Fruit fly (Drosophila melanogaster) whole organism, embryonic: ENCODE measurements around the gene CG11597.

Experiments used
- Antp ChIP-seq: fragments of 200-800 bp; sonication (Bioruptor generic); optimal IDR thresholded peaks from 3 replicates; lab custom pipeline; 2016; ENCODE audit warnings: missing biosample characterization, missing genetic modification characterization
- B-H1 ChIP-seq: fragments of 200-800 bp; sonication (Bioruptor generic); IDR thresholded peaks from 3 replicates; pipeline ENCODE4 v1.3.6; 2022; ENCODE audit warnings: missing biosample characterization, missing genetic modification characterization
- Bteb2 ChIP-seq: fragments of 200-800 bp; sonication (Bioruptor generic); optimal IDR thresholded peaks from 2 replicates; lab custom pipeline; 2016; ENCODE audit warnings: missing biosample characterization, missing genetic modification characterization
- CG1024 ChIP-seq: fragments of 200-800 bp; sonication (Bioruptor generic); IDR thresholded peaks from 2 replicates; pipeline ENCODE4 v1.3.6; 2022; ENCODE audit warnings: missing biosample characterization, missing genetic modification characterization
- CG10321 ChIP-seq: fragments of 200-800 bp; sonication (Bioruptor generic); IDR thresholded peaks from 2 replicates; pipeline ENCODE4 v1.3.6; 2022; ENCODE audit warnings: missing biosample characterization, missing genetic modification characterization
- CG11398 ChIP-seq: fragments of 200-800 bp; sonication (Bioruptor generic); optimal IDR thresholded peaks from 2 replicates; lab custom pipeline; 2016; ENCODE audit warnings: missing biosample characterization, missing genetic modification characterization
- CG11695 ChIP-seq: fragments of 200-800 bp; sonication (Bioruptor generic); IDR thresholded peaks from 3 replicates; pipeline ENCODE4 v1.3.6; 2022; ENCODE audit warnings: missing biosample characterization, missing genetic modification characterization
- CG15073 ChIP-seq: fragments of 200-800 bp; sonication (Bioruptor generic); optimal IDR thresholded peaks from 2 replicates; lab custom pipeline; 2016; ENCODE audit warnings: missing biosample characterization, missing genetic modification characterization
- CG15479 ChIP-seq: fragments of 200-800 bp; sonication (Bioruptor generic); optimal IDR thresholded peaks from 3 replicates; lab custom pipeline; 2019; ENCODE audit warnings: missing biosample characterization, mild to moderate bottlenecking, missing genetic modification characterization, moderate library complexity
- CG1792 ChIP-seq: fragments of 200-800 bp; sonication (Bioruptor generic); optimal IDR thresholded peaks from 2 replicates; lab custom pipeline; 2016; ENCODE audit warnings: missing biosample characterization, missing genetic modification characterization
- CG18476 ChIP-seq: fragments of 200-800 bp; sonication (Bioruptor generic); optimal IDR thresholded peaks from 2 replicates; lab custom pipeline; 2016; ENCODE audit warnings: missing biosample characterization, mild to moderate bottlenecking, missing genetic modification characterization
- CG18599 ChIP-seq: fragments of 200-800 bp; sonication (Bioruptor generic); optimal IDR thresholded peaks from 3 replicates; lab custom pipeline; 2017; ENCODE audit warnings: missing biosample characterization, missing genetic modification characterization, mild to moderate bottlenecking, moderate library complexity, missing genetic modification reagents
- CG2202 ChIP-seq: fragments of 200-800 bp; sonication (Bioruptor generic); optimal IDR thresholded peaks from 2 replicates; lab custom pipeline; 2018; ENCODE audit warnings: missing biosample characterization, mild to moderate bottlenecking, missing genetic modification characterization
- CG32532 ChIP-seq: fragments of 200-800 bp; sonication (Bioruptor generic); IDR thresholded peaks from 2 replicates; pipeline ENCODE4 v1.3.6; 2022; ENCODE audit warnings: missing biosample characterization, missing genetic modification characterization
- CG32767 ChIP-seq: fragments of 200-800 bp; sonication (Bioruptor generic); IDR thresholded peaks from 2 replicates; pipeline ENCODE4 v1.3.6; 2022; ENCODE audit warnings: missing biosample characterization, missing genetic modification characterization
- CG4730 ChIP-seq: fragments of 200-800 bp; sonication (Bioruptor generic); IDR thresholded peaks from 2 replicates; pipeline ENCODE4 v1.3.6; 2022; ENCODE audit warnings: missing biosample characterization, missing genetic modification characterization
- CG6683 ChIP-seq: fragments of 200-800 bp; sonication (Bioruptor generic); optimal IDR thresholded peaks from 2 replicates; lab custom pipeline; 2017; ENCODE audit warnings: missing biosample characterization, mild to moderate bottlenecking, missing genetic modification characterization, missing genetic modification reagents
- CG6765 ChIP-seq: fragments of 200-800 bp; sonication (Bioruptor generic); optimal IDR thresholded peaks from 3 replicates; lab custom pipeline; 2017; ENCODE audit warnings: missing biosample characterization, mild to moderate bottlenecking, missing genetic modification characterization
- CG7372 ChIP-seq: fragments of 200-800 bp; sonication (Bioruptor generic); IDR thresholded peaks from 2 replicates; pipeline ENCODE4 v1.3.6; 2022; ENCODE audit warnings: missing biosample characterization, missing genetic modification characterization
- CG8765 ChIP-seq: fragments of 200-800 bp; sonication (Bioruptor generic); IDR thresholded peaks from 2 replicates; pipeline ENCODE4 v1.3.6; 2022; ENCODE audit warnings: missing biosample characterization, missing genetic modification characterization
- CTCF ChIP-seq: fragments of 200-800 bp; sonication (Bioruptor generic); optimal IDR thresholded peaks from 2 replicates; lab custom pipeline; 2017; ENCODE audit warnings: missing biosample characterization, mild to moderate bottlenecking, missing genetic modification characterization, moderate library complexity
- D ChIP-seq, 2 experiments: fragments of 200-800 bp in 1 of 2; fragments of >200 bp in 1 of 2; sonication (Bioruptor generic) in 1 of 2; optimal IDR thresholded peaks; 2 replicates in 1 of 2; 3 replicates in 1 of 2; lab custom pipeline; 2017; ENCODE audit warnings: mild to moderate bottlenecking in 1 of 2, missing biosample characterization in 1 of 2, missing genetic modification characterization in 1 of 2, missing genetic modification reagents in 1 of 2
- D19A ChIP-seq: fragments of 200-800 bp; optimal IDR thresholded peaks from 3 replicates; lab custom pipeline; 2019; ENCODE audit warnings: missing biosample characterization, mild to moderate bottlenecking, missing genetic modification characterization, moderate library complexity
- Dfd ChIP-seq, 2 experiments: fragments of >200 bp; optimal IDR thresholded peaks; 2 replicates each; lab custom pipeline; 2017; ENCODE audit warnings: missing biosample characterization in 2 of 2, missing genetic modification characterization in 2 of 2
- E2f1 ChIP-seq: fragments of 200-800 bp; sonication (Bioruptor generic); IDR thresholded peaks from 2 replicates; pipeline ENCODE4 v1.3.6; 2022; ENCODE audit warnings: missing biosample characterization, missing genetic modification characterization
- Gug ChIP-seq: fragments of 200-800 bp; sonication (Bioruptor generic); IDR thresholded peaks from 4 replicates; pipeline ENCODE4 v1.3.6; 2022; ENCODE audit warnings: missing biosample characterization, missing genetic modification characterization
- Jarid2 ChIP-seq: fragments of 200-800 bp; sonication (Bioruptor generic); optimal IDR thresholded peaks from 3 replicates; lab custom pipeline; 2017; ENCODE audit warnings: mild to moderate bottlenecking, missing biosample characterization, missing genetic modification reagents, missing genetic modification characterization
- Lim3 ChIP-seq: fragments of 200-800 bp; sonication (Bioruptor generic); IDR thresholded peaks from 2 replicates; pipeline ENCODE4 v1.3.6; 2022; ENCODE audit warnings: missing biosample characterization, missing genetic modification characterization
- MESR4 ChIP-seq: fragments of 200-800 bp; sonication (Bioruptor generic); optimal IDR thresholded peaks from 2 replicates; lab custom pipeline; 2018; ENCODE audit warnings: missing biosample characterization, mild to moderate bottlenecking, missing genetic modification characterization, moderate library complexity
- Myb ChIP-seq: fragments of 200-800 bp; sonication (Bioruptor generic); optimal IDR thresholded peaks from 2 replicates; lab custom pipeline; 2016; ENCODE audit warnings: missing biosample characterization, missing genetic modification characterization
- Oli ChIP-seq: fragments of 200-800 bp; sonication (Bioruptor generic); optimal IDR thresholded peaks from 2 replicates; lab custom pipeline; 2018; ENCODE audit warnings: missing biosample characterization, mild to moderate bottlenecking, missing genetic modification characterization, moderate library complexity
- YL-1 ChIP-seq: fragments of 200-800 bp; sonication (Bioruptor generic); optimal IDR thresholded peaks from 3 replicates; lab custom pipeline; 2017; ENCODE audit warnings: missing biosample characterization, mild to moderate bottlenecking, missing genetic modification characterization
- cato ChIP-seq: fragments of 200-800 bp; sonication (Bioruptor generic); optimal IDR thresholded peaks from 2 replicates; lab custom pipeline; 2016; ENCODE audit warnings: missing biosample characterization, missing genetic modification characterization, borderline replicate concordance
- chinmo ChIP-seq: fragments of 200-800 bp; sonication (Bioruptor generic); IDR thresholded peaks from 4 replicates; pipeline ENCODE4 v1.3.6; 2022; ENCODE audit warnings: missing biosample characterization, missing genetic modification characterization; ENCODE audit not compliant: partially characterized antibody
- corto ChIP-seq: fragments of 200-800 bp; sonication (Bioruptor generic); optimal IDR thresholded peaks from 2 replicates; lab custom pipeline; 2016; ENCODE audit warnings: missing biosample characterization, mild to moderate bottlenecking, missing genetic modification characterization, moderate library complexity
- fd64A ChIP-seq: fragments of 200-800 bp; sonication (Bioruptor generic); optimal IDR thresholded peaks from 3 replicates; lab custom pipeline; 2018; ENCODE audit warnings: missing biosample characterization, mild to moderate bottlenecking, missing genetic modification characterization
- fd96Cb ChIP-seq: fragments of 200-800 bp; sonication (Bioruptor generic); optimal IDR thresholded peaks from 2 replicates; lab custom pipeline; 2018; ENCODE audit warnings: missing biosample characterization, mild to moderate bottlenecking, missing genetic modification characterization, moderate library complexity
- gcm ChIP-seq: fragments of 200-800 bp; sonication (Bioruptor generic); optimal IDR thresholded peaks from 2 replicates; lab custom pipeline; 2019; ENCODE audit warnings: missing biosample characterization, mild to moderate bottlenecking, missing genetic modification characterization, moderate library complexity
- grau ChIP-seq: fragments of 200-800 bp; optimal IDR thresholded peaks from 3 replicates; lab custom pipeline; 2019; ENCODE audit warnings: missing biosample characterization, mild to moderate bottlenecking, missing genetic modification characterization, moderate library complexity
- luna ChIP-seq: fragments of 200-800 bp; sonication (Bioruptor generic); optimal IDR thresholded peaks from 2 replicates; lab custom pipeline; 2016; ENCODE audit warnings: missing biosample characterization, missing genetic modification characterization
- mam ChIP-seq: fragments of 200-800 bp; sonication (Bioruptor generic); optimal IDR thresholded peaks from 3 replicates; lab custom pipeline; 2016; ENCODE audit warnings: missing biosample characterization, missing genetic modification characterization
- org-1 ChIP-seq: fragments of 200-800 bp; sonication (Bioruptor generic); optimal IDR thresholded peaks from 2 replicates; lab custom pipeline; 2017; ENCODE audit warnings: missing biosample characterization, missing genetic modification characterization
- pnt ChIP-seq: fragments of 200-800 bp; sonication (Bioruptor generic); optimal IDR thresholded peaks from 3 replicates; lab custom pipeline; 2016; ENCODE audit warnings: missing biosample characterization, missing genetic modification characterization
- pzg ChIP-seq: fragments of 200-800 bp; sonication (Bioruptor generic); optimal IDR thresholded peaks from 3 replicates; lab custom pipeline; 2018; ENCODE audit warnings: missing biosample characterization, mild to moderate bottlenecking, missing genetic modification characterization, moderate library complexity
- sqz ChIP-seq: fragments of 200-800 bp; sonication (Bioruptor generic); optimal IDR thresholded peaks from 3 replicates; lab custom pipeline; 2018; ENCODE audit warnings: missing biosample characterization, mild to moderate bottlenecking, missing genetic modification characterization
- stc ChIP-seq: fragments of 200-800 bp; sonication (Bioruptor generic); IDR thresholded peaks from 2 replicates; pipeline ENCODE4 v1.3.6; 2022; ENCODE audit warnings: missing biosample characterization, missing genetic modification characterization
- trh ChIP-seq: fragments of 200-800 bp; sonication (Bioruptor generic); optimal IDR thresholded peaks from 2 replicates; lab custom pipeline; 2016; ENCODE audit warnings: missing biosample characterization, missing genetic modification characterization
- wor ChIP-seq: fragments of 200-800 bp; sonication (Bioruptor generic); IDR thresholded peaks from 2 replicates; pipeline ENCODE4 v1.3.6; 2022; ENCODE audit warnings: missing biosample characterization, missing genetic modification characterization

The CG11597 gene

dm6 chr3L:11822446-11823334 is 615 bp upstream of the CG11597 start, which contains the start of gene RpL10Ab (continued):
- TF ChIP-seq CG2202 (tag; lab: Kevin White, UChicago) (no peak), E2f1 (peak; percentile 58), CG1792 (GFP tag; lab: Kevin White, UChicago) (no peak), grau (tag; lab: Kevin White, UChicago) (peak; percentile 48), cato (GFP tag; lab: Kevin White, UChicago) (peak; percentile 15), Myb (GFP tag; lab: Kevin White, UChicago) (no peak), B-H1 (GFP tag; lab: Robert Waterston, UW) (peak; percentile 9; the same call in 1 of the 3 replicates), CTCF (GFP tag; lab: Kevin White, UChicago) (peak; percentile 60), Antp (GFP tag; lab: Kevin White, UChicago) (no peak), CG15073 (no peak), Lim3 (GFP tag; lab: Robert Waterston, UW) (no peak), pnt (GFP tag; lab: Kevin White, UChicago) (no peak), Gug (GFP tag; lab: Robert Waterston, UW) (peak; percentile 64; the same call in 2 of the 4 replicates), CG32767 (GFP tag; lab: Robert Waterston, UW) (no peak; the same call in 1 of the 2 replicates), sqz (peak; percentile 28), mam (GFP tag; lab: Kevin White, UChicago) (peak; percentile 39), CG15479 (no peak), CG10321 (GFP tag; lab: Robert Waterston, UW) (no peak), CG4730 (GFP tag; lab: Robert Waterston, UW) (0 out of 2 replicates have a peak, but pooled peaks have one; percentile 9), D (optimal IDR thresholded peaks at IDR 0.05; lab: Kevin White, UChicago) (no peak), D (GFP tag; optimal IDR thresholded peaks at IDR 0.05; lab: Kevin White, UChicago) (peak; percentile 83), wor (GFP tag; lab: Robert Waterston, UW) (0 out of 2 replicates have a peak, but pooled peaks have one; percentile 23), gcm (peak; percentile 23), Bteb2 (GFP tag; lab: Kevin White, UChicago) (peak; percentile 47), MESR4 (peak; percentile 99), Jarid2 (GFP tag; lab: Kevin White, UChicago) (peak; percentile 45), D19A (peak; percentile 33), CG6683 (GFP tag; lab: Kevin White, UChicago) (peak; percentile 25), fd96Cb (tag; lab: Kevin White, UChicago) (peak; percentile 26), CG11398 (GFP tag; lab: Kevin White, UChicago) (peak; percentile 2), org-1 (GFP tag; lab: Kevin White, UChicago) (peak; percentile 34), CG8765 (GFP tag; lab: Robert Waterston, UW) (peak; percentile 44; the same call in 1 of the 2 replicates), CG7372 (GFP tag; lab: Robert Waterston, UW) (peak; percentile 66; the same call in 1 of the 2 replicates), CG32532 (GFP tag; lab: Robert Waterston, UW) (peak; percentile 78), trh (no peak), YL-1 (GFP tag; lab: Kevin White, UChicago) (peak; percentile 92), stc (GFP tag; lab: Robert Waterston, UW) (no peak; the same call in 1 of the 2 replicates), chinmo (peak; percentile 66; the same call in 1 of the 4 replicates), CG6765 (GFP tag; lab: Kevin White, UChicago) (peak; percentile 69), Oli (tag; lab: Kevin White, UChicago) (peak; percentile 29), luna (peak; percentile 24), fd64A (GFP tag; lab: Kevin White, UChicago) (peak; percentile 38), pzg (GFP tag; lab: Kevin White, UChicago) (peak; percentile 47), corto (GFP tag; lab: Kevin White, UChicago) (peak; percentile 38), CG11695 (GFP tag; lab: Robert Waterston, UW) (no peak; the same call in 2 of the 3 replicates), CG1024 (GFP tag; lab: Robert Waterston, UW) (peak; percentile 60; the same call in 1 of the 2 replicates), CG18476 (peak; percentile 15), Dfd (GFP tag; optimal IDR thresholded peaks at IDR 0.05; lab: Kevin White, UChicago) (no peak), CG18599 (GFP tag; lab: Kevin White, UChicago) (peak; percentile 68)
